Worm (Caenorhabditis elegans) whole organism, L3 larva: Measurements from ENCODE around the gene fbxb-104.

Source experiments
- ceh-16 ChIP-seq: sonication (generic microtip); optimal IDR thresholded peaks from 2 replicates; lab custom pipeline; 2017; ENCODE audit warnings: missing biosample characterization, missing genetic modification characterization
- lin-39 ChIP-seq: fragments of 150-350 bp; optimal IDR thresholded peaks from 2 replicates; lab custom pipeline; 2018; ENCODE audit warnings: missing biosample characterization, missing genetic modification reagents, missing genetic modification characterization
- nhr-76 ChIP-seq: fragments of 150-350 bp; sonication (generic microtip); optimal IDR thresholded peaks from 5 replicates; lab custom pipeline; 2014; ENCODE audit warnings: missing biosample characterization, missing genetic modification characterization

DNA sequence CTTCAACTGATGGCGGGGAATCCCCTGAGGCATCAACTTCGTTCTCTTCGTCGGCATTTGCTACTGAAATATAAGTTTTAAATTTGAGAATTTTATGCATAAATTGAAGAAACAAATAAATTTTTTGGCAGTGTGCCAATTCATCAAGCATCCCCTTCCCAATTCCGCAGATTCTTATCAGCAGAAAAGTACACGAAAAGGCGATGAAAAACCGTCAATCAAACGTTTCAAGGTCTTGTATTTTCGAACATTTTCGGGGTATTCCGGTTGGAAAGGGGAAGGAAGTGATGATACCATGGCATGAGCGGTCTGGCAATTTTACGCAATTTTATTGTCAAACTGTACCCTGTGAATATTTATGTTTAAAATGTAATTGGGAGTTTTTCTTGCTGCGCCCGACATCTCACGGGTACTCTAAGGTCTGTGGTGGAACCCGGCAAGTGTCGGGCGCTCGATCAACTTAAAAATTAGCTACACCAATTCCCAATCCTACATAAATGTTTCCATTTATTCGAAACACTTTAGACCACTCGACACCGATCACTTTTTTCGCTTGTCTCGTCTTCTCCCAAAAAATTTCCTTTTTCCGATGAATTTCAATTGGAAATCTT lies 42.1 kb downstream of the fbxb-104 start:
- TF ChIP-seq nhr-76 (tag; lab: Kevin White, UChicago) (no peak), lin-39 (tag; lab: Kevin White, UChicago) (no peak), ceh-16 (tag; lab: Kevin White, UChicago) (no peak)
